1 fruit fly cellular context compared by ENCODE assay signal in genomic region chr3R:16625844-16626430, dm6.
A peak's percentile ranks its signal among the peaks of the same experiment; 100 is the strongest.
TF ChIP-seq lines count a peak whose summit lies in the region.

No protein-coding gene starts in this region.

TF ChIP-seq in whole organism, embryonic, 481 proteins besides CTCF, POLR2A, EP300 and RAD21 (continued from another document):
- 0 out of 3 replicates have a peak, but pooled peaks have one; percentile 16 for TF ChIP-seq CG16813 (GFP tag; IDR thresholded peaks at IDR 0.05; lab: Robert Waterston, UW; ENCODE audit: partially characterized antibody)
- peak; percentile 72 for TF ChIP-seq Med (GFP tag; lab: Kevin White, UChicago)
- peak; percentile 68 for TF ChIP-seq CG17385 (GFP tag; optimal IDR thresholded peaks at IDR 0.05; lab: Kevin White, UChicago)
- TF ChIP-seq CG4360 (GFP tag; IDR thresholded peaks at IDR 0.05; lab: Robert Waterston, UW), result peak; percentile 82
- no peak for TF ChIP-seq lov (optimal IDR thresholded peaks at IDR 0.05; lab: Kevin White, UChicago)
- TF ChIP-seq lov (GFP tag; IDR thresholded peaks at IDR 0.05; lab: Robert Waterston, UW), result no peak
- TF ChIP-seq sna (GFP tag; IDR thresholded peaks at IDR 0.05; lab: Robert Waterston, UW; ENCODE audit: partially characterized antibody), result no peak
- TF ChIP-seq CG17802 (tag; optimal IDR thresholded peaks at IDR 0.05; lab: Kevin White, UChicago), result no peak
